Worm (Caenorhabditis elegans): ENCODE data around the gene C53D6.10.

DNA sequence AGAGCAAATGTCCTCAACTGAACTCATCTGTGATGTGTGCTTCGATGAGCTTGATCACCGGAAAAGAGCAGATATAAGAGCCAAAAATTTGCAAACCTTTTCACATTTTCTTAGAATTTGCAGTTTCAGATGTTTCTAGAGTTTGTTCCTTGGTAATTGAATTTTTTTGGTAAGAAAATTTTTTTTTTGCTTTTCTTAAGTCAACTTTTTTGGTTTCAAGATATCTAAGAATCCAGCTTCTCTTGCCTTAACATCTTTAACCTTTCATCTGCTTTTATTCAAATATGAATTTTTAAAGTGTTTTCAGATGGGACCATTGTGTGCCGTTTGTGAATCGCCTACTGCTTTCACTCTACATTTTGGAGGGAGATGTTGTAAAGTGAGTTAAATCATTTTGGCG is 35.5 kb upstream of the C53D6.10 start, which contains the start of gene nhr-11:
- TF ChIP-seq fos-1 (tag; optimal IDR thresholded peaks at IDR 0.05) (no peak), fkh-10 (GFP tag; optimal IDR thresholded peaks at IDR 0.05) (no peak), F37D6.2 (tag; optimal IDR thresholded peaks at IDR 0.05) (no peak), mxl-3 (GFP tag; optimal IDR thresholded peaks at IDR 0.05) (no peak), ceh-28 (tag; optimal IDR thresholded peaks at IDR 0.05) (no peak), madf-9 (GFP tag; conservative IDR thresholded peaks at IDR 0.05) (no peak), lin-13 (GFP tag; optimal IDR thresholded peaks at IDR 0.05) (no peak), nhr-76 (tag; optimal IDR thresholded peaks at IDR 0.05) (no peak), jun-1 (tag; optimal IDR thresholded peaks at IDR 0.05) (no peak), ctbp-1 (GFP tag; IDR thresholded peaks at IDR 0.05) (no peak), nhr-11 (tag; optimal IDR thresholded peaks at IDR 0.05) (no peak)
